Fruit fly (Drosophila melanogaster) whole organism, adult: ENCODE data around the gene Arl6IP1.

Experiments
- CG11617 ChIP-seq: fragments of 200-800 bp; sonication (Bioruptor generic); optimal IDR thresholded peaks from 2 replicates; lab custom pipeline; 2017; ENCODE audit warnings: mild to moderate bottlenecking, missing biosample characterization, missing genetic modification reagents, missing genetic modification characterization
- CG12768 ChIP-seq: fragments of 200-800 bp; sonication (Bioruptor generic); optimal IDR thresholded peaks from 2 replicates; lab custom pipeline; 2017; ENCODE audit warnings: missing biosample characterization, missing genetic modification characterization, mild to moderate bottlenecking, moderate library complexity, missing genetic modification reagents
- CG14711 ChIP-seq: fragments of 200-800 bp; sonication (Bioruptor generic); optimal IDR thresholded peaks from 2 replicates; lab custom pipeline; 2018; ENCODE audit warnings: missing biosample characterization, mild to moderate bottlenecking, missing genetic modification characterization, moderate library complexity
- CG1620 ChIP-seq: fragments of 200-800 bp; sonication (Bioruptor generic); optimal IDR thresholded peaks from 2 replicates; lab custom pipeline; 2016; ENCODE audit warnings: missing biosample characterization, missing genetic modification characterization
- CG33017 ChIP-seq: fragments of 200-800 bp; sonication (Bioruptor generic); optimal IDR thresholded peaks from 2 replicates; lab custom pipeline; 2018; ENCODE audit warnings: missing biosample characterization, mild to moderate bottlenecking, missing genetic modification characterization, moderate library complexity
- CG5204 ChIP-seq: fragments of 200-800 bp; sonication (Bioruptor generic); optimal IDR thresholded peaks from 2 replicates; lab custom pipeline; 2016; ENCODE audit warnings: missing biosample characterization, missing genetic modification characterization
- CG7045 ChIP-seq: fragments of 200-800 bp; sonication (Bioruptor generic); optimal IDR thresholded peaks from 2 replicates; lab custom pipeline; 2017; ENCODE audit warnings: missing biosample characterization, mild to moderate bottlenecking, missing genetic modification characterization
- CG7101 ChIP-seq: fragments of 200-800 bp; sonication (Bioruptor generic); optimal IDR thresholded peaks from 2 replicates; lab custom pipeline; 2018; ENCODE audit warnings: missing biosample characterization, mild to moderate bottlenecking, missing genetic modification characterization, moderate library complexity
- Clk ChIP-seq: fragments of 200-800 bp; sonication (Bioruptor generic); optimal IDR thresholded peaks from 2 replicates; lab custom pipeline; 2017; ENCODE audit warnings: missing biosample characterization, missing genetic modification characterization
- Crg-1 ChIP-seq: fragments of 200-800 bp; sonication (Bioruptor generic); optimal IDR thresholded peaks from 2 replicates; lab custom pipeline; 2016; ENCODE audit warnings: missing biosample characterization, missing genetic modification characterization
- Hr96 ChIP-seq: fragments of 200-800 bp; sonication (Bioruptor generic); optimal IDR thresholded peaks from 2 replicates; lab custom pipeline; 2016; ENCODE audit warnings: missing biosample characterization, missing genetic modification characterization
- Mnt ChIP-seq: fragments of 200-800 bp; sonication (Bioruptor generic); optimal IDR thresholded peaks from 2 replicates; lab custom pipeline; 2016; ENCODE audit warnings: missing biosample characterization, mild to moderate bottlenecking, missing genetic modification characterization
- bab1 ChIP-seq: fragments of 200-800 bp; sonication (Bioruptor generic); optimal IDR thresholded peaks from 3 replicates; lab custom pipeline; 2019; ENCODE audit warnings: missing biosample characterization, mild to moderate bottlenecking, missing genetic modification characterization, moderate library complexity
- cic ChIP-seq: fragments of 200-800 bp; sonication (Bioruptor generic); optimal IDR thresholded peaks from 2 replicates; lab custom pipeline; 2017; ENCODE audit warnings: missing biosample characterization, mild to moderate bottlenecking, missing genetic modification characterization, moderate library complexity
- cnc ChIP-seq, 2 experiments: fragments of >200 bp; optimal IDR thresholded peaks; 2 replicates each; lab custom pipeline; 2017
- kay ChIP-seq: fragments of 200-800 bp; sonication (Bioruptor generic); peaks from one replicate; lab custom pipeline; 2016; ENCODE audit warnings: missing biosample characterization, missing genetic modification characterization, borderline replicate concordance
- ovo ChIP-seq: fragments of 200-800 bp; sonication (Bioruptor generic); optimal IDR thresholded peaks from 2 replicates; lab custom pipeline; 2016; ENCODE audit warnings: missing biosample characterization, missing genetic modification characterization
- pad ChIP-seq: fragments of 200-800 bp; sonication (Bioruptor generic); optimal IDR thresholded peaks from 3 replicates; lab custom pipeline; 2017; ENCODE audit warnings: missing biosample characterization, missing genetic modification characterization, mild to moderate bottlenecking, moderate library complexity, missing genetic modification reagents
- tj ChIP-seq: fragments of 200-800 bp; sonication (Bioruptor generic); optimal IDR thresholded peaks from 3 replicates; lab custom pipeline; 2017; ENCODE audit warnings: missing biosample characterization, mild to moderate bottlenecking, missing genetic modification characterization, moderate library complexity
- toe ChIP-seq: fragments of 200-800 bp; sonication (Bioruptor generic); optimal IDR thresholded peaks from 2 replicates; lab custom pipeline; 2016; ENCODE audit warnings: missing biosample characterization, missing genetic modification characterization

Gene Arl6IP1

DNA sequence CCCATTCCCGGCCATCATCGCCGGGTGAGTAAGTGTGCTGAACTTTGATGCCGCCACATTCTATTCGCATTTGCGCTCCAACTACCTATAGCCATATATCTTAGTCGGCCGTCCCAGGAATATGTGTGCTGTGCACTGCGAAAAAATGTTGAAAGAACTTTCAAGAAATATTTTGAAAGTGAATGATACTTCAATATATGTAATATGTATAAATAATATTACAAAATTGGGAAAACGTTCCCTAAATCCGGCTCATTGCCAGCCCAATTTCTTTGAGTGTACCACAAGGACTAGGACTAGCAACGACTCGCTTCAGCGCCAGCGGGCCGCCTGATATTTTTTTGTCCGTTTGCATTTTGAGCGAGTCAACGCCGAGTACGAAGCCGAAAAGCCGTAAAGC lies 29.8 kb downstream of the Arl6IP1 start:
- TF ChIP-seq Mnt (GFP tag; lab: Kevin White, UChicago) (no peak), cnc (optimal IDR thresholded peaks at IDR 0.05; lab: Kevin White, UChicago) (no peak), CG5204 (GFP tag; lab: Kevin White, UChicago) (no peak), pad (GFP tag; lab: Kevin White, UChicago) (no peak), CG11617 (GFP tag; lab: Kevin White, UChicago) (no peak), bab1 (GFP tag; lab: Kevin White, UChicago) (no peak), CG7101 (no peak), tj (no peak), CG7045 (GFP tag; lab: Kevin White, UChicago) (no peak), Hr96 (GFP tag; lab: Kevin White, UChicago) (no peak), toe (GFP tag; lab: Kevin White, UChicago) (no peak), cic (GFP tag; lab: Kevin White, UChicago) (no peak)

DNA sequence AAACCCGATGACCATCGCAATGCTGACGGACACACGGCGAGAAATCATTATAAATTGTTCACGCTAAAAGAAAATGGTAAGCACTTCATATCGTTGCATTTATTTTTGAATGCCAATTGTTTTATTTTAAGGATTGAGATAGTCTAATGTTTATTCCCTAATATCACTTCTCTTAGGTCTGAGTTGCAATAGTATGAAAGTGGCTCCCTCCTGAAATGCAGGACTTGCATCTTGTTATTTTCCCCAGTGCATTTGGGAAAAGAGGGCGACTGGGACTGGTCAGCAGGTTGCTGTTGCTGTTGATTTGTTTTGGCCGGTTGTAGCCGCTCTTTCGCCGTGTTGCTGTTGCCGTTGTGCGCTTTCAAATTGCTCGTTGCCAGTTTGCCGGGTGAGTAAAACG lies 33.1 kb downstream of the Arl6IP1 start:
- TF ChIP-seq Crg-1 (no peak), CG11617 (GFP tag; lab: Kevin White, UChicago) (no peak), CG7045 (GFP tag; lab: Kevin White, UChicago) (no peak), kay (GFP tag; lab: Kevin White, UChicago) (no peak), CG12768 (GFP tag; lab: Kevin White, UChicago) (no peak), CG1620 (no peak), cnc (optimal IDR thresholded peaks at IDR 0.05; lab: Kevin White, UChicago) (no peak)

DNA sequence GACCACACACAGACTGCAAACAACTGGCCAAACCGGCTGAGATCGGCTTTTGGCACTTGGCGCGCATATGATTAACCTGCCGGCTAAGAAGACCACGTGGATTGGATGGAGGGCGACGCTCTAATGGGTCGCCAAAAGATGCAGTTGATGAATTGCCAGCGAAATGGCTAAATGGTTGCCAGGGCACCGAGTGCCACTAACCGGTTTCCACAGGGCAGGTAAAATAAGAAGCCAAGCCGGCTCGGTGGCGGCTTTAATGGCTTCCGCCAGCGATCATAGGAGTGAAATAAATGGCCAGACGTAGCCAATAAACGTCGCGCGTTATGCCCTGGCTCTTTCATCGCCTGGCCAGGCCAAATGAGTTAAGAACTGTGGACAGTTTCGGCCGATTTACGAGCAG lies 34.5 kb downstream of the Arl6IP1 start:
- TF ChIP-seq kay (GFP tag; lab: Kevin White, UChicago) (no peak), bab1 (GFP tag; lab: Kevin White, UChicago) (no peak), CG7101 (no peak), cic (GFP tag; lab: Kevin White, UChicago) (no peak), CG33017 (no peak), toe (GFP tag; lab: Kevin White, UChicago) (no peak), ovo (GFP tag; lab: Kevin White, UChicago) (no peak), Clk (GFP tag; lab: Kevin White, UChicago) (no peak), CG12768 (GFP tag; lab: Kevin White, UChicago) (no peak), Mnt (GFP tag; lab: Kevin White, UChicago) (no peak), CG1620 (no peak), CG5204 (GFP tag; lab: Kevin White, UChicago) (no peak), tj (no peak), CG11617 (GFP tag; lab: Kevin White, UChicago) (no peak), Hr96 (GFP tag; lab: Kevin White, UChicago) (no peak), pad (GFP tag; lab: Kevin White, UChicago) (no peak), Crg-1 (no peak), CG14711 (tag; lab: Kevin White, UChicago) (no peak)

DNA sequence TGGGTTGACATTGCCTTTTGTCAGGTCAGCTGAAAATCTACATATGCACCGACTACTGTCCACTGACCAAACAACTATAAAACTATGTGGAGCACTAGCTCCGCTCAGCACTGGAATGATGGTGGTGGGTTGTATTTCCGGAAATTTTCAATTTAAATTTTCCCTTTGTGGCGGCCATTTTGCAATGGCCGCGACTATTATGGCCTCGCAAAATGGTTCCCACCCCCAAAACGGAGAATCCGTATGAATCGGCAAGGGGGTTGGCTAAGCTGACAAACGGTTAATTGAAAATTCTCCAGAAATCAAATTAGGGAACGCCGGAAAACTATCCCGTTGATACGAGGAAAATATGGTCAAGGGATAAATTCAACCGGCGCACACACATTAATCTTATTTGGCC lies 39.5 kb downstream of the Arl6IP1 start:
- TF ChIP-seq kay (GFP tag; lab: Kevin White, UChicago) (peak; percentile 25), CG33017 (no peak), toe (GFP tag; lab: Kevin White, UChicago) (no peak)
